Fruit fly (Drosophila melanogaster) whole organism, embryonic: ENCODE measurements around the gene pps.
A peak's percentile ranks its signal among the peaks of the same experiment; 100 is the strongest.

ENCODE experiments used
- Antp ChIP-seq: fragments of 200-800 bp; sonication (Bioruptor generic); optimal IDR thresholded peaks from 3 replicates; lab custom pipeline; 2016; ENCODE audit warnings: missing biosample characterization, missing genetic modification characterization
- Bteb2 ChIP-seq: fragments of 200-800 bp; sonication (Bioruptor generic); optimal IDR thresholded peaks from 2 replicates; lab custom pipeline; 2016; ENCODE audit warnings: missing biosample characterization, missing genetic modification characterization
- C15 ChIP-seq: fragments of 200-800 bp; sonication (Bioruptor generic); IDR thresholded peaks from 3 replicates; pipeline ENCODE4 v1.3.6; 2022; ENCODE audit warnings: missing biosample characterization, missing genetic modification characterization
- CG10366 ChIP-seq: fragments of 200-800 bp; sonication (Bioruptor generic); IDR thresholded peaks from 2 replicates; pipeline ENCODE4 v1.3.6; 2022; ENCODE audit warnings: missing biosample characterization, missing genetic modification characterization
- CG10654 ChIP-seq: fragments of 200-800 bp; sonication (Bioruptor generic); optimal IDR thresholded peaks from 2 replicates; lab custom pipeline; 2016; ENCODE audit warnings: missing biosample characterization, missing genetic modification characterization
- CG11723 ChIP-seq: fragments of 200-800 bp; sonication (Bioruptor generic); optimal IDR thresholded peaks from 2 replicates; lab custom pipeline; 2017; ENCODE audit warnings: missing biosample characterization, mild to moderate bottlenecking, missing genetic modification characterization
- CG12104 ChIP-seq: fragments of 200-800 bp; sonication (Bioruptor generic); optimal IDR thresholded peaks from 3 replicates; lab custom pipeline; 2016; ENCODE audit warnings: missing biosample characterization, missing genetic modification characterization
- CG12659 ChIP-seq: fragments of 200-800 bp; sonication (Bioruptor generic); optimal IDR thresholded peaks from 3 replicates; lab custom pipeline; 2017; ENCODE audit warnings: mild to moderate bottlenecking, missing biosample characterization, missing genetic modification reagents, missing genetic modification characterization
- CG12769 ChIP-seq: fragments of 200-800 bp; sonication (Bioruptor generic); optimal IDR thresholded peaks from 2 replicates; lab custom pipeline; 2019; ENCODE audit warnings: missing biosample characterization, mild to moderate bottlenecking, missing genetic modification characterization, moderate library complexity
- CG14441 ChIP-seq: fragments of 200-800 bp; sonication (Bioruptor generic); IDR thresholded peaks from 2 replicates; pipeline ENCODE4 v1.3.6; 2022; ENCODE audit warnings: missing biosample characterization, missing genetic modification characterization
- CG14667 ChIP-seq: fragments of 200-800 bp; sonication (Bioruptor generic); IDR thresholded peaks from 2 replicates; pipeline ENCODE4 v1.3.6; 2022; ENCODE audit warnings: missing biosample characterization, missing genetic modification characterization
- CG14860 ChIP-seq: fragments of 200-800 bp; sonication (Bioruptor generic); IDR thresholded peaks from 3 replicates; pipeline ENCODE4 v1.3.6; 2022; ENCODE audit warnings: missing biosample characterization, missing genetic modification characterization; ENCODE audit not compliant: partially characterized antibody
- CG15073 ChIP-seq: fragments of 200-800 bp; sonication (Bioruptor generic); optimal IDR thresholded peaks from 2 replicates; lab custom pipeline; 2016; ENCODE audit warnings: missing biosample characterization, missing genetic modification characterization
- CG15479 ChIP-seq: fragments of 200-800 bp; sonication (Bioruptor generic); optimal IDR thresholded peaks from 3 replicates; lab custom pipeline; 2019; ENCODE audit warnings: missing biosample characterization, mild to moderate bottlenecking, missing genetic modification characterization, moderate library complexity
- CG16863 ChIP-seq: fragments of 200-800 bp; sonication (Bioruptor generic); optimal IDR thresholded peaks from 3 replicates; lab custom pipeline; 2016; ENCODE audit warnings: missing biosample characterization, missing genetic modification characterization
- CG18011 ChIP-seq: fragments of 200-800 bp; sonication (Bioruptor generic); optimal IDR thresholded peaks from 2 replicates; lab custom pipeline; 2017; ENCODE audit warnings: missing biosample characterization, missing genetic modification characterization, mild to moderate bottlenecking, moderate library complexity, missing genotype
- CG2712 ChIP-seq: fragments of 200-800 bp; optimal IDR thresholded peaks from 3 replicates; lab custom pipeline; 2019; ENCODE audit warnings: missing biosample characterization, mild to moderate bottlenecking, missing genetic modification characterization, moderate library complexity
- CG3163 ChIP-seq: fragments of 200-800 bp; sonication (Bioruptor generic); optimal IDR thresholded peaks from 3 replicates; lab custom pipeline; 2016; ENCODE audit warnings: missing biosample characterization, missing genetic modification characterization
- CG3838 ChIP-seq: fragments of 200-800 bp; sonication (Bioruptor generic); optimal IDR thresholded peaks from 3 replicates; lab custom pipeline; 2016; ENCODE audit warnings: missing biosample characterization, missing genetic modification characterization
- CG43689 ChIP-seq: fragments of 200-800 bp; sonication (Bioruptor generic); IDR thresholded peaks from 2 replicates; pipeline ENCODE4 v1.3.6; 2022; ENCODE audit warnings: missing biosample characterization, missing genetic modification characterization
- CG7839 ChIP-seq: fragments of 200-800 bp; sonication (Bioruptor generic); optimal IDR thresholded peaks from 3 replicates; lab custom pipeline; 2018; ENCODE audit warnings: missing biosample characterization, mild to moderate bottlenecking, missing genetic modification characterization, moderate library complexity
- CG8924 ChIP-seq: fragments of 200-800 bp; optimal IDR thresholded peaks from 3 replicates; lab custom pipeline; 2019; ENCODE audit warnings: missing biosample characterization, mild to moderate bottlenecking, missing genetic modification characterization, moderate library complexity
- CG9215 ChIP-seq: fragments of 200-800 bp; sonication (Bioruptor generic); IDR thresholded peaks from 2 replicates; pipeline ENCODE4 v1.3.6; 2022; ENCODE audit warnings: missing biosample characterization, missing genetic modification characterization
- Camta ChIP-seq: fragments of 200-800 bp; sonication (Bioruptor generic); optimal IDR thresholded peaks from 2 replicates; lab custom pipeline; 2016; ENCODE audit warnings: missing biosample characterization, missing genetic modification characterization
- CkIIα-i1 ChIP-seq: fragments of 200-800 bp; sonication (Bioruptor generic); IDR thresholded peaks from 2 replicates; pipeline ENCODE4 v1.3.6; 2022; ENCODE audit warnings: missing biosample characterization, missing genetic modification characterization
- Doc2 ChIP-seq: fragments of 200-800 bp; sonication (Bioruptor generic); IDR thresholded peaks from 2 replicates; pipeline ENCODE4 v1.3.6; 2022; ENCODE audit warnings: missing biosample characterization, missing genetic modification characterization
- Gsc ChIP-seq: fragments of 200-800 bp; sonication (Bioruptor generic); IDR thresholded peaks from 2 replicates; pipeline ENCODE4 v1.3.6; 2022; ENCODE audit warnings: missing biosample characterization, missing genetic modification characterization
- Gug ChIP-seq: fragments of 200-800 bp; sonication (Bioruptor generic); IDR thresholded peaks from 4 replicates; pipeline ENCODE4 v1.3.6; 2022; ENCODE audit warnings: missing biosample characterization, missing genetic modification characterization
- HLH3B ChIP-seq: fragments of 200-800 bp; sonication (Bioruptor generic); IDR thresholded peaks from 2 replicates; pipeline ENCODE4 v1.3.6; 2022; ENCODE audit warnings: missing biosample characterization, missing genetic modification characterization
- Hand ChIP-seq: fragments of 200-800 bp; sonication (Bioruptor generic); optimal IDR thresholded peaks from 2 replicates; lab custom pipeline; 2017; ENCODE audit warnings: mild to moderate bottlenecking, missing biosample characterization, missing genetic modification reagents, missing genetic modification characterization
- HmgZ ChIP-seq: fragments of 200-800 bp; sonication (Bioruptor generic); optimal IDR thresholded peaks from 2 replicates; lab custom pipeline; 2018; ENCODE audit warnings: missing biosample characterization, mild to moderate bottlenecking, missing genetic modification characterization
- Hr3 ChIP-seq: fragments of 200-800 bp; sonication (Bioruptor generic); optimal IDR thresholded peaks from 3 replicates; lab custom pipeline; 2016; ENCODE audit warnings: missing biosample characterization, missing genetic modification characterization
- MBD-R2 ChIP-seq: fragments of 200-800 bp; sonication (Bioruptor generic); IDR thresholded peaks from 2 replicates; pipeline ENCODE4 v1.3.6; 2022; ENCODE audit warnings: missing biosample characterization, missing genetic modification characterization
- Nf-YC ChIP-seq: fragments of 200-800 bp; optimal IDR thresholded peaks from 3 replicates; lab custom pipeline; 2019; ENCODE audit warnings: missing biosample characterization, mild to moderate bottlenecking, missing genetic modification characterization, moderate library complexity
- Pdp1 ChIP-seq, 2 experiments: fragments of 200-800 bp; sonication (Bioruptor generic); optimal IDR thresholded peaks; 3 replicates each; lab custom pipeline; 2016; ENCODE audit warnings: missing biosample characterization in 2 of 2, missing genetic modification characterization in 2 of 2, mild to moderate bottlenecking in 1 of 2, moderate library complexity in 1 of 2
- Side ChIP-seq: fragments of 200-800 bp; sonication (Bioruptor generic); optimal IDR thresholded peaks from 2 replicates; lab custom pipeline; 2016; ENCODE audit warnings: missing biosample characterization, missing genetic modification characterization
- Xrp1 ChIP-seq: fragments of 200-800 bp; sonication (Bioruptor generic); IDR thresholded peaks from 2 replicates; pipeline ENCODE4 v1.3.6; 2022; ENCODE audit warnings: missing biosample characterization, missing genetic modification characterization
- ato ChIP-seq: fragments of 200-800 bp; sonication (Bioruptor generic); IDR thresholded peaks from 2 replicates; pipeline ENCODE4 v1.3.6; 2022; ENCODE audit warnings: missing biosample characterization, missing genetic modification characterization; ENCODE audit not compliant: partially characterized antibody
- bab2 ChIP-seq: fragments of 200-800 bp; sonication (Bioruptor generic); optimal IDR thresholded peaks from 2 replicates; lab custom pipeline; 2016; ENCODE audit warnings: missing biosample characterization, missing genetic modification characterization
- bowl ChIP-seq: fragments of 200-800 bp; sonication (Bioruptor generic); IDR thresholded peaks from 2 replicates; pipeline ENCODE4 v1.3.6; 2022; ENCODE audit warnings: missing biosample characterization, missing genetic modification characterization
- cg ChIP-seq: fragments of 200-800 bp; sonication (Bioruptor generic); optimal IDR thresholded peaks from 3 replicates; lab custom pipeline; 2019; ENCODE audit warnings: missing biosample characterization, mild to moderate bottlenecking, missing genetic modification characterization, moderate library complexity
- dan ChIP-seq: fragments of 200-800 bp; sonication (Bioruptor generic); IDR thresholded peaks from 2 replicates; pipeline ENCODE4 v1.3.6; 2022; ENCODE audit warnings: missing biosample characterization, missing genetic modification characterization
- klu ChIP-seq: fragments of 200-800 bp; sonication (Bioruptor generic); IDR thresholded peaks from 2 replicates; pipeline ENCODE4 v1.3.6; 2022; ENCODE audit warnings: missing biosample characterization, missing genetic modification characterization
- lbe ChIP-seq: fragments of 200-800 bp; sonication (Bioruptor generic); optimal IDR thresholded peaks from 2 replicates; lab custom pipeline; 2016; ENCODE audit warnings: missing biosample characterization, mild to moderate bottlenecking, missing genetic modification characterization
- lilli ChIP-seq: fragments of 200-800 bp; sonication (Bioruptor generic); optimal IDR thresholded peaks from 3 replicates; lab custom pipeline; 2016; ENCODE audit warnings: missing biosample characterization, missing genetic modification characterization
- nmo ChIP-seq: fragments of 200-800 bp; sonication (Bioruptor generic); optimal IDR thresholded peaks from 2 replicates; lab custom pipeline; 2018; ENCODE audit warnings: missing biosample characterization, mild to moderate bottlenecking, missing genetic modification characterization, moderate library complexity
- rib ChIP-seq: fragments of 200-800 bp; sonication (Bioruptor generic); IDR thresholded peaks from 2 replicates; pipeline ENCODE4 v1.3.6; 2022; ENCODE audit warnings: missing biosample characterization, missing genetic modification characterization
- salm ChIP-seq: fragments of 200-800 bp; sonication (Bioruptor generic); optimal IDR thresholded peaks from 2 replicates; lab custom pipeline; 2018; ENCODE audit warnings: missing biosample characterization, mild to moderate bottlenecking, missing genetic modification characterization
- sisA ChIP-seq: fragments of 200-800 bp; sonication (Bioruptor generic); IDR thresholded peaks from 2 replicates; pipeline ENCODE4 v1.3.6; 2022; ENCODE audit warnings: missing biosample characterization, missing genetic modification characterization
- tgo ChIP-seq: fragments of 200-800 bp; sonication (Bioruptor generic); IDR thresholded peaks from 3 replicates; pipeline ENCODE4 v1.3.6; 2022; ENCODE audit warnings: missing biosample characterization, missing genetic modification characterization
- unpg ChIP-seq: fragments of 200-800 bp; sonication (Bioruptor generic); optimal IDR thresholded peaks from 3 replicates; lab custom pipeline; 2018; ENCODE audit warnings: missing biosample characterization, mild to moderate bottlenecking, missing genetic modification characterization, moderate library complexity
- wek ChIP-seq: fragments of 200-800 bp; sonication (Bioruptor generic); optimal IDR thresholded peaks from 3 replicates; lab custom pipeline; 2018; ENCODE audit warnings: missing biosample characterization, mild to moderate bottlenecking, missing genetic modification characterization, moderate library complexity

The pps gene

dm6 chr3R:12431030-12431489, 17.4 kb downstream of the pps start, which contains the start of gene Prosalpha2 (continued):
- TF ChIP-seq wek (GFP tag; lab: Kevin White, UChicago) = no peak
- peak; percentile 82 for TF ChIP-seq MBD-R2 (GFP tag; lab: Robert Waterston, UW)
- no peak for TF ChIP-seq CG14860
- no peak for TF ChIP-seq CG7839
- no peak for TF ChIP-seq Doc2
- TF ChIP-seq CG2712 (tag; lab: Kevin White, UChicago) = peak; percentile 28
- TF ChIP-seq Hand = no peak
- peak; percentile 68 for TF ChIP-seq CG12659 (GFP tag; lab: Kevin White, UChicago)
- TF ChIP-seq CG15479 (GFP tag; lab: Kevin White, UChicago) = no peak
- no peak for TF ChIP-seq CG12104
- no peak for TF ChIP-seq CG12769 (tag; lab: Kevin White, UChicago)
- no peak for TF ChIP-seq sisA
- no peak for TF ChIP-seq Hr3
- TF ChIP-seq rib = no peak
- no peak for TF ChIP-seq CG18011 (GFP tag; lab: Kevin White, UChicago)
- TF ChIP-seq cg (GFP tag; lab: Kevin White, UChicago) = no peak
- no peak for TF ChIP-seq HLH3B (GFP tag; lab: Robert Waterston, UW)
- no peak for TF ChIP-seq CG10366
- TF ChIP-seq Side (GFP tag; lab: Kevin White, UChicago) = no peak
- TF ChIP-seq CG10654 (GFP tag; lab: Kevin White, UChicago) = no peak
- TF ChIP-seq CG9215 (GFP tag; lab: Robert Waterston, UW) = no peak
- no peak for TF ChIP-seq CG14441 (GFP tag; lab: Robert Waterston, UW)
- no peak for TF ChIP-seq Camta (GFP tag; lab: Kevin White, UChicago)
- TF ChIP-seq salm (tag; lab: Kevin White, UChicago) = no peak
- no peak for TF ChIP-seq dan (GFP tag; lab: Robert Waterston, UW)
- no peak for TF ChIP-seq Xrp1 (GFP tag; lab: Robert Waterston, UW)
- no peak for TF ChIP-seq Pdp1 (GFP tag; optimal IDR thresholded peaks at IDR 0.05; lab: Kevin White, UChicago)
- no peak for TF ChIP-seq lbe (GFP tag; lab: Kevin White, UChicago)
- no peak for TF ChIP-seq lilli (GFP tag; lab: Kevin White, UChicago)
- no peak for TF ChIP-seq bab2 (GFP tag; lab: Kevin White, UChicago)
- TF ChIP-seq CG43689 (GFP tag; lab: Robert Waterston, UW) = no peak
- no peak for TF ChIP-seq Antp (GFP tag; lab: Kevin White, UChicago)
- no peak for TF ChIP-seq CG14667 (GFP tag; lab: Robert Waterston, UW)
- TF ChIP-seq CG8924 (tag; lab: Kevin White, UChicago) = peak; percentile 11
- no peak for TF ChIP-seq CG16863 (GFP tag; lab: Kevin White, UChicago)
- peak; percentile 42 for TF ChIP-seq nmo (GFP tag; lab: Kevin White, UChicago)
- TF ChIP-seq CG15073 (GFP tag; lab: Kevin White, UChicago) = no peak
- no peak for TF ChIP-seq CG3838
- no peak for TF ChIP-seq klu (GFP tag; lab: Robert Waterston, UW)
- no peak for TF ChIP-seq CG3163 (GFP tag; lab: Kevin White, UChicago)
- no peak for TF ChIP-seq bowl (GFP tag; lab: Robert Waterston, UW)
- no peak for TF ChIP-seq tgo (GFP tag; lab: Robert Waterston, UW)
- no peak for TF ChIP-seq C15 (GFP tag; lab: Robert Waterston, UW)
- TF ChIP-seq HmgZ (tag; lab: Kevin White, UChicago) = peak; percentile 13
- no peak for TF ChIP-seq Bteb2 (GFP tag; lab: Kevin White, UChicago)
- no peak for TF ChIP-seq CkIIα-i1
- TF ChIP-seq Nf-YC (tag; lab: Kevin White, UChicago) = peak; percentile 30
- no peak; the same call in 3 of the 4 replicates for TF ChIP-seq Gug
- no peak for TF ChIP-seq CG11723 (GFP tag; lab: Kevin White, UChicago)
- TF ChIP-seq ato (GFP tag; lab: Robert Waterston, UW) = no peak
- no peak for TF ChIP-seq unpg (GFP tag; lab: Kevin White, UChicago)
- no peak for TF ChIP-seq Gsc (GFP tag; lab: Robert Waterston, UW)
